Worm (Caenorhabditis elegans) whole organism, L2 larva: ENCODE measurements around the gene ZC53.1.

Source experiments
- C34F6.9 ChIP-seq: fragments of 150-350 bp; optimal IDR thresholded peaks from 2 replicates; lab custom pipeline; 2014; ENCODE audit warnings: missing biosample characterization, missing genetic modification characterization
- fos-1 ChIP-seq: fragments of 150-350 bp; optimal IDR thresholded peaks from 2 replicates; lab custom pipeline; 2014; ENCODE audit warnings: missing biosample characterization, missing genetic modification characterization
- mdl-1 ChIP-seq, 2 experiments: fragments of 150-350 bp in 1 of 2; sonication (generic microtip) in 1 of 2; optimal IDR thresholded peaks; 2 replicates each; lab custom pipeline; 2017; ENCODE audit warnings: missing biosample characterization in 2 of 2, missing genetic modification characterization in 2 of 2
- nhr-129 ChIP-seq: fragments of 150-350 bp; optimal IDR thresholded peaks from 2 replicates; lab custom pipeline; 2014; ENCODE audit warnings: missing biosample characterization, missing genetic modification characterization
- nhr-237 ChIP-seq: fragments of 150-350 bp; optimal IDR thresholded peaks from 2 replicates; lab custom pipeline; 2014; ENCODE audit warnings: missing biosample characterization, missing genetic modification characterization
- unc-62 ChIP-seq: fragments of 150-350 bp; optimal IDR thresholded peaks from 2 replicates; lab custom pipeline; 2014; ENCODE audit warnings: missing biosample characterization, missing genetic modification reagents, missing genetic modification characterization
- zag-1 ChIP-seq: fragments of 150-350 bp; optimal IDR thresholded peaks from 2 replicates; lab custom pipeline; 2014; ENCODE audit warnings: missing biosample characterization, missing genetic modification characterization
- ztf-11 ChIP-seq: sonication (generic microtip); optimal IDR thresholded peaks from 2 replicates; lab custom pipeline; 2017; ENCODE audit warnings: missing biosample characterization, missing genetic modification characterization
- ztf-4 ChIP-seq: fragments of 150-350 bp; optimal IDR thresholded peaks from 2 replicates; lab custom pipeline; 2014; ENCODE audit warnings: missing biosample characterization, missing genetic modification characterization

ce11 chrX:1962273-1962672 is 49.1 kb upstream of the ZC53.1 start, which contains the start of gene F52D2.7:
- TF ChIP-seq mdl-1 (tag; optimal IDR thresholded peaks at IDR 0.05; lab: Kevin White, UChicago) (no peak), C34F6.9 (tag; lab: Kevin White, UChicago) (no peak), ztf-11 (tag; lab: Kevin White, UChicago) (no peak), ztf-4 (tag; lab: Kevin White, UChicago) (no peak), zag-1 (no peak), fos-1 (tag; lab: Kevin White, UChicago) (no peak), nhr-129 (tag; lab: Kevin White, UChicago) (no peak), nhr-237 (no peak), unc-62 (GFP tag; lab: Kevin White, UChicago) (no peak)
